Fruit fly (Drosophila melanogaster) Kc167 (cell line): ENCODE results near the gene CG5070.

Experiments used
- Myc ChIP-seq: fragments of >200 bp; optimal IDR thresholded peaks from 2 replicates; lab custom pipeline; 2017; ENCODE audit warnings: missing external identifiers
- Sin3A ChIP-seq: fragments of >200 bp; optimal IDR thresholded peaks from 2 replicates; lab custom pipeline; 2018; ENCODE audit warnings: missing external identifiers
- h ChIP-seq: fragments of >200 bp; optimal IDR thresholded peaks from 3 replicates; lab custom pipeline; 2018; ENCODE audit warnings: missing external identifiers
- insv ChIP-seq: fragments of >200 bp; optimal IDR thresholded peaks from 3 replicates; lab custom pipeline; 2018; ENCODE audit warnings: missing external identifiers
- psq ChIP-seq: fragments of >200 bp; optimal IDR thresholded peaks from 2 replicates; lab custom pipeline; 2017; ENCODE audit warnings: missing external identifiers
- ttk ChIP-seq: sonication (Bioruptor generic); optimal IDR thresholded peaks from 2 replicates; lab custom pipeline; 2017; ENCODE audit warnings: missing external identifiers

The CG5070 gene

dm6 chrX:17209897-17210296, 7.0 kb downstream of the CG5070 start, which contains the start of gene CG12995:
Gene CG12995 (minus strand): TSS chrX:17209997.
- no peak for TF ChIP-seq h
- TF ChIP-seq Myc (lab: Kevin White, UChicago), result no peak
- no peak for TF ChIP-seq insv (lab: Kevin White, UChicago)
- TF ChIP-seq Sin3A, result no peak
- TF ChIP-seq psq (lab: Kevin White, UChicago), result no peak
- TF ChIP-seq ttk (lab: Kevin White, UChicago), result no peak

- no peak for TF ChIP-seq Myc (lab: Kevin White, UChicago)
- no peak for TF ChIP-seq h
- TF ChIP-seq insv (lab: Kevin White, UChicago), result no peak
- no peak for TF ChIP-seq Sin3A
- TF ChIP-seq ttk (lab: Kevin White, UChicago), result no peak
- TF ChIP-seq psq (lab: Kevin White, UChicago), result no peak
Measured at dm6 chrX:17212007-17212406, 9.1 kb downstream of the CG5070 start, which contains the start of gene CG18258. Gene CG18258 (plus strand): TSS chrX:17212307.

dm6 chrX:17215004-17215403, 12.1 kb downstream of the CG5070 start, which contains the start of gene CG5162:
Gene CG5162 (plus strand): TSS chrX:17215304.
- TF ChIP-seq Myc (lab: Kevin White, UChicago) (no peak), ttk (lab: Kevin White, UChicago) (no peak), Sin3A (no peak), insv (lab: Kevin White, UChicago) (no peak), h (no peak), psq (lab: Kevin White, UChicago) (no peak)

dm6 chrX:17218232-17218951, 15.5 kb downstream of the CG5070 start, which contains the start of gene CG12998:
Gene CG12998 (plus strand): TSS chrX:17218667.
- no peak for TF ChIP-seq Sin3A
- TF ChIP-seq Myc (lab: Kevin White, UChicago), result no peak
- no peak for TF ChIP-seq insv (lab: Kevin White, UChicago)
- TF ChIP-seq h, result no peak
- no peak for TF ChIP-seq psq (lab: Kevin White, UChicago)
- TF ChIP-seq ttk (lab: Kevin White, UChicago), result no peak

- no peak for TF ChIP-seq ttk (lab: Kevin White, UChicago)
- TF ChIP-seq Sin3A, result no peak
- TF ChIP-seq insv (lab: Kevin White, UChicago), result no peak
- TF ChIP-seq Myc (lab: Kevin White, UChicago), result no peak
- no peak for TF ChIP-seq h
- no peak for TF ChIP-seq psq (lab: Kevin White, UChicago)
Measured at dm6 chrX:17221142-17221541, 18.2 kb downstream of the CG5070 start, which contains the start of gene CG5172. Gene CG5172 (plus strand): TSS chrX:17221442.

dm6 chrX:17223715-17224114, 20.8 kb downstream of the CG5070 start, which contains the start of gene CG34327:
Gene CG34327 (minus strand): TSS chrX:17223815.
- TF ChIP-seq psq (lab: Kevin White, UChicago) (no peak), ttk (lab: Kevin White, UChicago) (no peak), Myc (lab: Kevin White, UChicago) (no peak)

dm6 chrX:17225972-17226680, 23.2 kb downstream of the CG5070 start:
- TF ChIP-seq ttk (lab: Kevin White, UChicago), result no peak
- no peak for TF ChIP-seq Sin3A
- TF ChIP-seq Myc (lab: Kevin White, UChicago), result no peak
- no peak for TF ChIP-seq h
- no peak for TF ChIP-seq insv (lab: Kevin White, UChicago)
- TF ChIP-seq psq (lab: Kevin White, UChicago), result no peak

- TF ChIP-seq Sin3A (no peak), ttk (lab: Kevin White, UChicago) (no peak), Myc (lab: Kevin White, UChicago) (no peak), h (no peak), psq (lab: Kevin White, UChicago) (no peak), insv (lab: Kevin White, UChicago) (no peak)
Measured at dm6 chrX:17226681-17227019, 23.7 kb downstream of the CG5070 start, which contains the start of gene CG10598. Gene CG10598 (minus strand): TSS chrX:17226867.

dm6 chrX:17227462-17227861, 24.6 kb downstream of the CG5070 start:
- TF ChIP-seq h (no peak), insv (lab: Kevin White, UChicago) (no peak), ttk (lab: Kevin White, UChicago) (no peak), psq (lab: Kevin White, UChicago) (no peak), Sin3A (no peak), Myc (lab: Kevin White, UChicago) (no peak)

dm6 chrX:17229475-17230169, 26.7 kb downstream of the CG5070 start:
- no peak for TF ChIP-seq ttk (lab: Kevin White, UChicago)
- TF ChIP-seq Myc (lab: Kevin White, UChicago), result no peak
- TF ChIP-seq Sin3A, result no peak
- no peak for TF ChIP-seq insv (lab: Kevin White, UChicago)
- no peak for TF ChIP-seq psq (lab: Kevin White, UChicago)
- no peak for TF ChIP-seq h

dm6 chrX:17230944-17231343, 28.0 kb downstream of the CG5070 start, which contains the start of gene CG10597:
Gene CG10597 (minus strand): TSS chrX:17231044.
- no peak for TF ChIP-seq insv (lab: Kevin White, UChicago)
- TF ChIP-seq ttk (lab: Kevin White, UChicago), result no peak
- no peak for TF ChIP-seq psq (lab: Kevin White, UChicago)
- no peak for TF ChIP-seq Myc (lab: Kevin White, UChicago)
- no peak for TF ChIP-seq Sin3A
- no peak for TF ChIP-seq h
